Fruit fly (Drosophila melanogaster) whole organism, embryonic: Measurements from ENCODE around the gene CG8891.

Experiments used
- CG10321 ChIP-seq: fragments of 200-800 bp; sonication (Bioruptor generic); IDR thresholded peaks from 2 replicates; pipeline ENCODE4 v1.3.6; 2022; ENCODE audit warnings: missing biosample characterization, missing genetic modification characterization
- CG10366 ChIP-seq: fragments of 200-800 bp; sonication (Bioruptor generic); IDR thresholded peaks from 2 replicates; pipeline ENCODE4 v1.3.6; 2022; ENCODE audit warnings: missing biosample characterization, missing genetic modification characterization
- CG11696 ChIP-seq: fragments of 200-800 bp; sonication (Bioruptor generic); IDR thresholded peaks from 2 replicates; pipeline ENCODE4 v1.3.6; 2022; ENCODE audit warnings: missing biosample characterization, missing genetic modification characterization
- CG14014 ChIP-seq: fragments of 200-800 bp; sonication (Bioruptor generic); IDR thresholded peaks from 2 replicates; pipeline ENCODE4 v1.3.6; 2022; ENCODE audit warnings: missing biosample characterization, missing genetic modification characterization
- CG15601 ChIP-seq: fragments of 200-800 bp; sonication (Bioruptor generic); optimal IDR thresholded peaks from 3 replicates; lab custom pipeline; 2019; ENCODE audit warnings: missing biosample characterization, mild to moderate bottlenecking, missing genetic modification characterization, moderate library complexity
- CG1603 ChIP-seq: fragments of 200-800 bp; sonication (Bioruptor generic); optimal IDR thresholded peaks from 2 replicates; lab custom pipeline; 2019; ENCODE audit warnings: missing biosample characterization, mild to moderate bottlenecking, missing genetic modification characterization, moderate library complexity
- CG18262 ChIP-seq: fragments of 200-800 bp; optimal IDR thresholded peaks from 3 replicates; lab custom pipeline; 2019; ENCODE audit warnings: missing biosample characterization, mild to moderate bottlenecking, missing genetic modification characterization, moderate library complexity
- CG2129 ChIP-seq: fragments of 200-800 bp; sonication (Bioruptor generic); IDR thresholded peaks from 2 replicates; pipeline ENCODE4 v1.3.6; 2022; ENCODE audit warnings: missing biosample characterization, missing genetic modification characterization; ENCODE audit not compliant: partially characterized antibody
- CG31388 ChIP-seq: fragments of 200-800 bp; sonication (Bioruptor generic); optimal IDR thresholded peaks from 2 replicates; lab custom pipeline; 2016; ENCODE audit warnings: missing biosample characterization, missing genetic modification characterization
- CG3163 ChIP-seq: fragments of 200-800 bp; sonication (Bioruptor generic); optimal IDR thresholded peaks from 3 replicates; lab custom pipeline; 2016; ENCODE audit warnings: missing biosample characterization, missing genetic modification characterization
- CG3838 ChIP-seq: fragments of 200-800 bp; sonication (Bioruptor generic); optimal IDR thresholded peaks from 3 replicates; lab custom pipeline; 2016; ENCODE audit warnings: missing biosample characterization, missing genetic modification characterization
- CG6272 ChIP-seq: fragments of 200-800 bp; sonication (Bioruptor generic); IDR thresholded peaks from 2 replicates; pipeline ENCODE4 v1.3.6; 2022; ENCODE audit warnings: missing biosample characterization, missing genetic modification characterization
- CG8290 ChIP-seq, 3 experiments: fragments of 200-800 bp; sonication (Bioruptor generic); optimal IDR thresholded peaks; 2 replicates each; lab custom pipeline; 2016 to 2019; ENCODE audit warnings: missing biosample characterization in 3 of 3, missing genetic modification characterization in 3 of 3, mild to moderate bottlenecking in 2 of 3, moderate library complexity in 1 of 3
- CG9437 ChIP-seq: fragments of 200-800 bp; sonication (Bioruptor generic); optimal IDR thresholded peaks from 2 replicates; lab custom pipeline; 2018; ENCODE audit warnings: missing biosample characterization, mild to moderate bottlenecking, missing genetic modification characterization
- Dip3 ChIP-seq: fragments of 200-800 bp; sonication (Bioruptor generic); optimal IDR thresholded peaks from 3 replicates; lab custom pipeline; 2016; ENCODE audit warnings: missing biosample characterization, missing genetic modification characterization
- Dref ChIP-seq: fragments of 200-800 bp; sonication (Bioruptor generic); IDR thresholded peaks from 2 replicates; pipeline ENCODE4 v1.3.6; 2022; ENCODE audit warnings: missing biosample characterization, missing genetic modification characterization
- HLHmδ ChIP-seq: fragments of 200-800 bp; sonication (Bioruptor generic); optimal IDR thresholded peaks from 2 replicates; lab custom pipeline; 2018; ENCODE audit warnings: missing biosample characterization, mild to moderate bottlenecking, missing genetic modification characterization, moderate library complexity
- Hmx ChIP-seq: fragments of 200-800 bp; sonication (Bioruptor generic); optimal IDR thresholded peaks from 2 replicates; lab custom pipeline; 2016; ENCODE audit warnings: missing biosample characterization, missing genetic modification characterization
- MBD-R2 ChIP-seq: fragments of 200-800 bp; sonication (Bioruptor generic); IDR thresholded peaks from 2 replicates; pipeline ENCODE4 v1.3.6; 2022; ENCODE audit warnings: missing biosample characterization, missing genetic modification characterization
- Med ChIP-seq: fragments of 200-800 bp; sonication (Bioruptor generic); peaks from one replicate; lab custom pipeline; 2016; ENCODE audit warnings: missing biosample characterization, missing genetic modification characterization, mild to moderate bottlenecking, inconsistent platforms, moderate library complexity
- NC2β ChIP-seq: fragments of 200-800 bp; sonication (Bioruptor generic); optimal IDR thresholded peaks from 2 replicates; lab custom pipeline; 2016; ENCODE audit warnings: missing biosample characterization, missing genetic modification characterization
- Oli ChIP-seq: fragments of 200-800 bp; sonication (Bioruptor generic); optimal IDR thresholded peaks from 2 replicates; lab custom pipeline; 2018; ENCODE audit warnings: missing biosample characterization, mild to moderate bottlenecking, missing genetic modification characterization, moderate library complexity
- Sry-δ ChIP-seq: fragments of 200-800 bp; sonication (Bioruptor generic); optimal IDR thresholded peaks from 2 replicates; lab custom pipeline; 2016; ENCODE audit warnings: missing biosample characterization, missing genetic modification characterization
- Taf1 ChIP-seq: fragments of 200-800 bp; sonication (Bioruptor generic); IDR thresholded peaks from 2 replicates; pipeline ENCODE4 v1.3.6; 2022; ENCODE audit warnings: missing biosample characterization, missing genetic modification characterization
- Tbp ChIP-seq: fragments of >200 bp; optimal IDR thresholded peaks from 2 replicates; lab custom pipeline; 2018; ENCODE audit warnings: missing biosample characterization, missing genetic modification characterization
- YL-1 ChIP-seq: fragments of 200-800 bp; sonication (Bioruptor generic); optimal IDR thresholded peaks from 3 replicates; lab custom pipeline; 2017; ENCODE audit warnings: missing biosample characterization, mild to moderate bottlenecking, missing genetic modification characterization
- ab ChIP-seq: fragments of 200-800 bp; sonication (Bioruptor generic); optimal IDR thresholded peaks from 2 replicates; lab custom pipeline; 2016; ENCODE audit warnings: missing biosample characterization, missing genetic modification characterization
- cas ChIP-seq: fragments of 200-800 bp; sonication (Bioruptor generic); IDR thresholded peaks from 2 replicates; pipeline ENCODE4 v1.3.6; 2022; ENCODE audit warnings: missing biosample characterization, missing genetic modification characterization
- chinmo ChIP-seq: fragments of 200-800 bp; sonication (Bioruptor generic); IDR thresholded peaks from 4 replicates; pipeline ENCODE4 v1.3.6; 2022; ENCODE audit warnings: missing biosample characterization, missing genetic modification characterization; ENCODE audit not compliant: partially characterized antibody
- corto ChIP-seq: fragments of 200-800 bp; sonication (Bioruptor generic); optimal IDR thresholded peaks from 2 replicates; lab custom pipeline; 2016; ENCODE audit warnings: missing biosample characterization, mild to moderate bottlenecking, missing genetic modification characterization, moderate library complexity
- crc ChIP-seq: fragments of 200-800 bp; sonication (Bioruptor generic); optimal IDR thresholded peaks from 2 replicates; lab custom pipeline; 2016; ENCODE audit warnings: missing biosample characterization, missing genetic modification characterization
- cwo ChIP-seq: fragments of 200-800 bp; sonication (Bioruptor generic); optimal IDR thresholded peaks from 3 replicates; lab custom pipeline; 2017; ENCODE audit warnings: missing biosample characterization, missing genetic modification characterization, mild to moderate bottlenecking, moderate library complexity, missing genetic modification reagents
- en ChIP-seq: fragments of 200-800 bp; sonication (Bioruptor generic); optimal IDR thresholded peaks from 2 replicates; lab custom pipeline; 2016; ENCODE audit warnings: missing biosample characterization, missing genetic modification characterization
- fd3F ChIP-seq: fragments of 200-800 bp; sonication (Bioruptor generic); optimal IDR thresholded peaks from 2 replicates; lab custom pipeline; 2018; ENCODE audit warnings: missing biosample characterization, mild to moderate bottlenecking, missing genetic modification characterization, moderate library complexity
- gcm ChIP-seq: fragments of 200-800 bp; sonication (Bioruptor generic); optimal IDR thresholded peaks from 2 replicates; lab custom pipeline; 2019; ENCODE audit warnings: missing biosample characterization, mild to moderate bottlenecking, missing genetic modification characterization, moderate library complexity
- grau ChIP-seq: fragments of 200-800 bp; optimal IDR thresholded peaks from 3 replicates; lab custom pipeline; 2019; ENCODE audit warnings: missing biosample characterization, mild to moderate bottlenecking, missing genetic modification characterization, moderate library complexity
- gsb ChIP-seq: fragments of 200-800 bp; sonication (Bioruptor generic); IDR thresholded peaks from 2 replicates; pipeline ENCODE4 v1.3.6; 2022; ENCODE audit warnings: missing biosample characterization, missing genetic modification characterization
- ham ChIP-seq: fragments of 200-800 bp; sonication (Bioruptor generic); IDR thresholded peaks from 2 replicates; pipeline ENCODE4 v1.3.6; 2022; ENCODE audit warnings: missing biosample characterization, missing genetic modification characterization
- inv ChIP-seq: fragments of 200-800 bp; sonication (Bioruptor generic); IDR thresholded peaks from 2 replicates; pipeline ENCODE4 v1.3.6; 2022; ENCODE audit warnings: missing biosample characterization, missing genetic modification characterization; ENCODE audit not compliant: partially characterized antibody
- ken ChIP-seq: fragments of 200-800 bp; sonication (Bioruptor generic); IDR thresholded peaks from 3 replicates; pipeline ENCODE4 v1.3.6; 2022; ENCODE audit warnings: missing biosample characterization, missing genetic modification characterization
- lbe ChIP-seq: fragments of 200-800 bp; sonication (Bioruptor generic); optimal IDR thresholded peaks from 2 replicates; lab custom pipeline; 2016; ENCODE audit warnings: missing biosample characterization, mild to moderate bottlenecking, missing genetic modification characterization
- lola ChIP-seq, 3 experiments: fragments of >200 bp in 2 of 3; fragments of 200-800 bp in 1 of 3; sonication (Bioruptor generic) in 1 of 3; optimal IDR thresholded peaks; 2 replicates each; lab custom pipeline; 2017 to 2019; ENCODE audit warnings: missing biosample characterization in 3 of 3, missing genetic modification characterization in 3 of 3, mild to moderate bottlenecking in 1 of 3, moderate library complexity in 1 of 3
- mirr ChIP-seq: fragments of 200-800 bp; sonication (Bioruptor generic); optimal IDR thresholded peaks from 3 replicates; lab custom pipeline; 2018; ENCODE audit warnings: missing biosample characterization, mild to moderate bottlenecking, missing genetic modification characterization
- repo ChIP-seq: fragments of 200-800 bp; sonication (Bioruptor generic); optimal IDR thresholded peaks from 2 replicates; lab custom pipeline; 2016; ENCODE audit warnings: missing biosample characterization, missing genetic modification characterization
- salm ChIP-seq: fragments of 200-800 bp; sonication (Bioruptor generic); optimal IDR thresholded peaks from 2 replicates; lab custom pipeline; 2018; ENCODE audit warnings: missing biosample characterization, mild to moderate bottlenecking, missing genetic modification characterization
- slbo ChIP-seq: fragments of 200-800 bp; sonication (Bioruptor generic); IDR thresholded peaks from 2 replicates; pipeline ENCODE4 v1.3.6; 2022; ENCODE audit warnings: missing biosample characterization, missing genetic modification characterization
- ttk ChIP-seq: fragments of 200-800 bp; sonication (Bioruptor generic); IDR thresholded peaks from 2 replicates; pipeline ENCODE4 v2.1.2; 2022; ENCODE audit warnings: missing biosample characterization, missing genetic modification characterization
- twi ChIP-seq: fragments of 200-800 bp; optimal IDR thresholded peaks from 2 replicates; lab custom pipeline; 2019; ENCODE audit warnings: missing biosample characterization, mild to moderate bottlenecking, missing genetic modification characterization, moderate library complexity
- yki ChIP-seq: fragments of >200 bp; optimal IDR thresholded peaks from 3 replicates; lab custom pipeline; 2018
- zen2 ChIP-seq: fragments of 200-800 bp; sonication (Bioruptor generic); IDR thresholded peaks from 3 replicates; pipeline ENCODE4 v1.3.6; 2022; ENCODE audit warnings: missing biosample characterization, missing genetic modification characterization; ENCODE audit not compliant: partially characterized antibody
- zfh2 ChIP-seq: fragments of 200-800 bp; sonication (Bioruptor generic); optimal IDR thresholded peaks from 2 replicates; lab custom pipeline; 2016; ENCODE audit warnings: missing biosample characterization, missing genetic modification characterization

Gene CG8891

DNA sequence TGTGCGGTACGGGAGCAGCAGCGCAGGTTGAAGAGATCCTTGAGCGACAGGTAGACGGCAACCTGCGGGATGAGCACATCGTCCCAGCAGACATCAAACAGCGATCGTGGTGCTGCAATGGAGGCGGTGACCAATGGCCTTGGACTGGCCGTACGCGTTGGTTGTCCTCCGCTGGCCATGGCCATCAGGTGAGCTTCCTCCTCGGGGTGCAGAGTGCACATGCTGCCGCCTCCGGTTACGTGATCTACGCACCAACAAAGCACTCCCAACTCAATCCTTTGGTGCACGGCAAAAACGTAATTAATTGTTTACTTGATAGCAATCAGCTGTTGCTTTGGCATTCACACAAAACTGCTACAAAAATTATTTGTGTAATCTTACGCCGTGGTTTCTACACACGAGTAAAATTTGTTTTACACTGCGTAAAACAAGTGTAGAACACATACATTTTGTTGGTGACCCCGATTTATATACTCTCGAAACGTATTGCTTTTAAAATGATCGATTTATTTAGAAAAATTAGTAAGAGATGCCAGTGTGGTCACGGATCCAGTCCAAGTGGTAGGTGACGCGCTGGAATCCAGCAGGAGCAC lies 29.6 kb downstream of the CG8891 start, which contains the start of gene jet (continued):
- TF ChIP-seq YL-1 (GFP tag; lab: Kevin White, UChicago) (peak; percentile 2), CG18262 (tag; lab: Kevin White, UChicago) (no peak), CG10366 (GFP tag; lab: Robert Waterston, UW) (no peak), Oli (tag; lab: Kevin White, UChicago) (no peak), grau (tag; lab: Kevin White, UChicago) (no peak), CG9437 (GFP tag; lab: Kevin White, UChicago) (peak; percentile 19), ttk (GFP tag; lab: Robert Waterston, UW) (no peak), zen2 (no peak), inv (GFP tag; lab: Robert Waterston, UW) (0 out of 2 replicates have a peak, but pooled peaks have one; percentile 8), NC2β (GFP tag; lab: Kevin White, UChicago) (no peak), mirr (GFP tag; lab: Kevin White, UChicago) (no peak), chinmo (GFP tag; lab: Robert Waterston, UW) (0 out of 4 replicates have a peak, but pooled peaks have one; percentile 23), Tbp (GFP tag; lab: Kevin White, UChicago) (no peak), CG1603 (tag; lab: Kevin White, UChicago) (no peak), CG3163 (GFP tag; lab: Kevin White, UChicago) (no peak), gsb (GFP tag; lab: Robert Waterston, UW) (no peak), Taf1 (GFP tag; lab: Robert Waterston, UW) (no peak), CG10321 (no peak), MBD-R2 (peak; percentile 97), lbe (no peak), zfh2 (GFP tag; lab: Kevin White, UChicago) (no peak), Dip3 (GFP tag; lab: Kevin White, UChicago) (no peak), ham (GFP tag; lab: Robert Waterston, UW) (no peak), CG2129 (GFP tag; lab: Robert Waterston, UW) (no peak), salm (tag; lab: Kevin White, UChicago) (no peak), HLHmδ (no peak), yki (no peak), Med (GFP tag; lab: Kevin White, UChicago) (peak; percentile 67), twi (tag; lab: Kevin White, UChicago) (no peak), ken (GFP tag; lab: Robert Waterston, UW) (no peak), CG14014 (GFP tag; lab: Robert Waterston, UW) (no peak), slbo (GFP tag; lab: Robert Waterston, UW) (no peak), repo (no peak), cas (no peak), gcm (GFP tag; lab: Kevin White, UChicago) (no peak), CG31388 (GFP tag; lab: Kevin White, UChicago) (no peak), ab (GFP tag; lab: Kevin White, UChicago) (no peak), crc (GFP tag; lab: Kevin White, UChicago) (no peak), corto (GFP tag; lab: Kevin White, UChicago) (no peak), CG8290 (GFP tag; optimal IDR thresholded peaks at IDR 0.05; lab: Kevin White, UChicago) (no peak), CG8290 (tag; optimal IDR thresholded peaks at IDR 0.05; lab: Kevin White, UChicago) (no peak), CG11696 (no peak), lola (GFP tag; optimal IDR thresholded peaks at IDR 0.05; lab: Kevin White, UChicago) (no peak), Dref (GFP tag; lab: Robert Waterston, UW) (no peak), CG3838 (GFP tag; lab: Kevin White, UChicago) (no peak), CG6272 (GFP tag; lab: Robert Waterston, UW) (no peak), Hmx (GFP tag; lab: Kevin White, UChicago) (no peak), CG15601 (tag; lab: Kevin White, UChicago) (no peak), cwo (GFP tag; lab: Kevin White, UChicago) (no peak), Sry-δ (GFP tag; lab: Kevin White, UChicago) (no peak), fd3F (GFP tag; lab: Kevin White, UChicago) (no peak), en (no peak)
